Worm (Caenorhabditis elegans) whole organism, L3 larva: ENCODE measurements around the gene clec-82.

ENCODE experiments used
- aly-2 ChIP-seq: fragments of 150-350 bp; optimal IDR thresholded peaks from 2 replicates; lab custom pipeline; 2014; ENCODE audit warnings: missing biosample characterization, missing genetic modification characterization
- lin-15B ChIP-seq: fragments of 150-350 bp; optimal IDR thresholded peaks from 2 replicates; lab custom pipeline; 2014; ENCODE audit warnings: missing biosample characterization, missing genetic modification characterization
- nhr-11 ChIP-seq: fragments of 150-350 bp; optimal IDR thresholded peaks from 2 replicates; lab custom pipeline; 2014; ENCODE audit warnings: missing biosample characterization, missing genetic modification characterization
- nhr-25 ChIP-seq: sonication (generic microtip); optimal IDR thresholded peaks from 2 replicates; lab custom pipeline; 2017; ENCODE audit warnings: missing biosample characterization, missing genetic modification characterization
- unc-62 ChIP-seq: fragments of 150-350 bp; sonication (generic microtip); optimal IDR thresholded peaks from 4 replicates; lab custom pipeline; 2014; ENCODE audit warnings: missing biosample characterization, missing genetic modification reagents, missing genetic modification characterization
- ztf-4 ChIP-seq: fragments of 150-350 bp; optimal IDR thresholded peaks from 2 replicates; lab custom pipeline; 2014; ENCODE audit warnings: missing biosample characterization, missing genetic modification characterization

ce11 chrIV:2798339-2798738 is 37.1 kb upstream of the clec-82 start, which contains the start of gene Y54G2A.52:
- TF ChIP-seq unc-62 (GFP tag; lab: Kevin White, UChicago) (no peak), lin-15B (tag; lab: Kevin White, UChicago) (no peak), ztf-4 (tag; lab: Kevin White, UChicago) (no peak), aly-2 (tag; lab: Kevin White, UChicago) (no peak), nhr-11 (tag; lab: Kevin White, UChicago) (no peak), nhr-25 (no peak)
